Fruit fly (Drosophila melanogaster): Measurements from ENCODE around the gene CG33710.

Gene CG33710

DNA sequence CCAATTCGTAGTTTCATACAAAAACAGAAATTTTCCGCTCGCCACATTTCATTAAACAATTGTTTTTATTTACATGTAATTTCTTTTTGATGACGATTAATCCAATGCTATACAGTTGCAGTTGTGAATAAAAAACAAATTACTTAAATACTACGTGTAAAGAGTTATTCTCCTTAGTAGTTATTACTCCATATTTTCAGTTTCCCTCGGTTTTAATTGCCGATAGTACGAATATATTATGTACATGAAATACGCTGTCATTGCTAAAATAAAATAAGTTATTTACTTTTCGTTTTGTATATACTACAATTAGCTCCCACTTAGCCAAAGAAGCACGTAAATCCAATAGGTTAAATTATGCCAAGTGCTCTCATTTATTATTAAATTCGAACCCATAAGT, 1.0 kb upstream of the CG33710 start, which contains the start of gene CG42655:
Gene CG42655, minus strand, starts transcription at position 101 of the 400 bp plus-strand sequence.
- TF ChIP-seq cnc (optimal IDR thresholded peaks at IDR 0.05) (no peak), CG7045 (GFP tag; optimal IDR thresholded peaks at IDR 0.05) (no peak), Hr96 (GFP tag; optimal IDR thresholded peaks at IDR 0.05) (no peak), tj (GFP tag; optimal IDR thresholded peaks at IDR 0.05) (no peak), CG5204 (GFP tag; optimal IDR thresholded peaks at IDR 0.05) (no peak), ovo (GFP tag; optimal IDR thresholded peaks at IDR 0.05) (no peak)

DNA sequence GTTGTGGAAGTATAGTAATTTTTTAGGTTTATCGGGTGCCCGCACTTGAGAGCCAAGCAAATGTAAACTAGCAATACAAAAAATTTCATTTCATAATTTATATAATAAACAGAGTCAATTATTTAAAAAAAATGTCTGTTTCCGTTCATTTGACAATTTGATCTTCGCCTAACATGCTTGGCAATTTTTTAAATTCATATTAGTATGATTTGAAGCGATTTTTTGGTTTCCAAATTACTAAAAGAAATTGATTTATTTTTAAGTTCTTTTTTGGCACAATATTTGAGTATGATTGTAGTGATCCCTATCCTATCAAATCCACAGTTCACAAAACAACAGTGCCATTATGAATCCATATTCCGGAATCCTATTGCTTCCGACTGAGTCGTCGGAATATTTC, 722 bp downstream of the CG33710 start, which contains the start of gene CG34258:
Gene CG34258, minus strand, starts transcription at position 101 of the 400 bp plus-strand sequence.
- TF ChIP-seq CG11617 (GFP tag; optimal IDR thresholded peaks at IDR 0.05) (no peak), cnc (optimal IDR thresholded peaks at IDR 0.05) (no peak), toe (GFP tag; optimal IDR thresholded peaks at IDR 0.05) (no peak), pad (GFP tag; optimal IDR thresholded peaks at IDR 0.05) (no peak), tj (GFP tag; optimal IDR thresholded peaks at IDR 0.05) (no peak), Mnt (GFP tag; optimal IDR thresholded peaks at IDR 0.05) (no peak), CG7045 (GFP tag; optimal IDR thresholded peaks at IDR 0.05) (no peak)

dm6 chr3L:19951035-19951434, 1.6 kb downstream of the CG33710 start, which contains the start of gene CG32219:
CG32219 (minus strand) TSS chr3L:19951135.
- no peak for TF ChIP-seq cnc (optimal IDR thresholded peaks at IDR 0.05)
- TF ChIP-seq Crg-1 (GFP tag; optimal IDR thresholded peaks at IDR 0.05): no peak
- no peak for TF ChIP-seq toe (GFP tag; optimal IDR thresholded peaks at IDR 0.05)
- TF ChIP-seq CG14711 (tag; optimal IDR thresholded peaks at IDR 0.05): no peak
- no peak for TF ChIP-seq Mnt (GFP tag; optimal IDR thresholded peaks at IDR 0.05)
- TF ChIP-seq CG7045 (GFP tag; optimal IDR thresholded peaks at IDR 0.05): no peak
- no peak for TF ChIP-seq kay (GFP tag; ENCODE audit: borderline replicate concordance)
- TF ChIP-seq CG12768 (GFP tag; optimal IDR thresholded peaks at IDR 0.05): no peak
- TF ChIP-seq CG7101 (tag; optimal IDR thresholded peaks at IDR 0.05): no peak
- no peak for TF ChIP-seq Hr96 (GFP tag; optimal IDR thresholded peaks at IDR 0.05)
- TF ChIP-seq CG5204 (GFP tag; optimal IDR thresholded peaks at IDR 0.05): no peak
- no peak for TF ChIP-seq bab1 (GFP tag; optimal IDR thresholded peaks at IDR 0.05)
- TF ChIP-seq pad (GFP tag; optimal IDR thresholded peaks at IDR 0.05): no peak
- TF ChIP-seq ovo (GFP tag; optimal IDR thresholded peaks at IDR 0.05): no peak
- no peak for TF ChIP-seq tj (GFP tag; optimal IDR thresholded peaks at IDR 0.05)
- no peak for TF ChIP-seq CG1620 (GFP tag; optimal IDR thresholded peaks at IDR 0.05)

- TF ChIP-seq CG7045 (GFP tag; optimal IDR thresholded peaks at IDR 0.05): no peak
- TF ChIP-seq bab1 (GFP tag; optimal IDR thresholded peaks at IDR 0.05): no peak
- TF ChIP-seq Clk (GFP tag; optimal IDR thresholded peaks at IDR 0.05): no peak
- no peak for TF ChIP-seq CG12768 (GFP tag; optimal IDR thresholded peaks at IDR 0.05)
- TF ChIP-seq Crg-1 (GFP tag; optimal IDR thresholded peaks at IDR 0.05): no peak
- TF ChIP-seq toe (GFP tag; optimal IDR thresholded peaks at IDR 0.05): no peak
- no peak for TF ChIP-seq CG11617 (GFP tag; optimal IDR thresholded peaks at IDR 0.05)
- no peak for TF ChIP-seq pad (GFP tag; optimal IDR thresholded peaks at IDR 0.05)
- no peak for TF ChIP-seq tj (GFP tag; optimal IDR thresholded peaks at IDR 0.05)
- TF ChIP-seq cic (GFP tag; optimal IDR thresholded peaks at IDR 0.05): no peak
- TF ChIP-seq CG1620 (GFP tag; optimal IDR thresholded peaks at IDR 0.05): no peak
- no peak for TF ChIP-seq CG7101 (tag; optimal IDR thresholded peaks at IDR 0.05)
- TF ChIP-seq Mnt (GFP tag; optimal IDR thresholded peaks at IDR 0.05): no peak
- TF ChIP-seq CG5204 (GFP tag; optimal IDR thresholded peaks at IDR 0.05): no peak
- no peak for TF ChIP-seq kay (GFP tag; ENCODE audit: borderline replicate concordance)
- TF ChIP-seq cnc (optimal IDR thresholded peaks at IDR 0.05): no peak
- no peak for TF ChIP-seq ovo (GFP tag; optimal IDR thresholded peaks at IDR 0.05)
These were observed 7.1 kb downstream of the CG33710 start for dm6 chr3L:19945469-19945868.

dm6 chr3L:19941162-19941561, 11.4 kb downstream of the CG33710 start:
- TF ChIP-seq kay (GFP tag; ENCODE audit: borderline replicate concordance): peak; percentile 93
- TF ChIP-seq CG11617 (GFP tag; optimal IDR thresholded peaks at IDR 0.05): no peak
- no peak for TF ChIP-seq CG33017 (tag; optimal IDR thresholded peaks at IDR 0.05)
- TF ChIP-seq pad (GFP tag; optimal IDR thresholded peaks at IDR 0.05): no peak
- TF ChIP-seq CG7045 (GFP tag; optimal IDR thresholded peaks at IDR 0.05): no peak
- no peak for TF ChIP-seq cic (GFP tag; optimal IDR thresholded peaks at IDR 0.05)
- TF ChIP-seq cnc (optimal IDR thresholded peaks at IDR 0.05): no peak

DNA sequence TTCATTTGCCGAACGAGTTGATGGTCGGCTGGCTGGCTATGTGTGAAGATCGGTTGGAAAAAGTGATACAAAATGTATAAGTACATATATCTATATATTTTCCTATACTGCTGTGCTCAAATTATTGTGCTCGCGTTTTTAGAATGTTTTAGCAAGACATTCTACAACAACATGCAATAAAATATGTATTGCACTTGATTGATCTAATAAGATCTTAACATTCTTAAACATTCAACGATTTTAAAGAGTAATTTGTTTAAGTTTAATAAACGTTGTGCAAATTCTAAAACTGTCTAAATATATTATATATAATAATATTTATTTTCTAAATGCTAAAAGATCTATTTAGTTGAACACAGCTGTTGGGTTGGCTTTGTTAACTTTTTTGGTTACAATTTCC, 12.2 kb downstream of the CG33710 start:
- peak; percentile 41 for TF ChIP-seq CG14711 (tag; optimal IDR thresholded peaks at IDR 0.05)
- TF ChIP-seq CG33017 (tag; optimal IDR thresholded peaks at IDR 0.05): peak; percentile 26
- TF ChIP-seq kay (GFP tag; ENCODE audit: borderline replicate concordance): no peak

- peak; percentile 36 for TF ChIP-seq CG33017 (tag; optimal IDR thresholded peaks at IDR 0.05)
- TF ChIP-seq cic (GFP tag; optimal IDR thresholded peaks at IDR 0.05): peak; percentile 64
- no peak for TF ChIP-seq CG5204 (GFP tag; optimal IDR thresholded peaks at IDR 0.05)
- peak; percentile 34 for TF ChIP-seq tj (GFP tag; optimal IDR thresholded peaks at IDR 0.05)
- TF ChIP-seq Mnt (GFP tag; optimal IDR thresholded peaks at IDR 0.05): peak; percentile 68
- TF ChIP-seq CG1620 (GFP tag; optimal IDR thresholded peaks at IDR 0.05): no peak
- TF ChIP-seq CG7045 (GFP tag; optimal IDR thresholded peaks at IDR 0.05): peak; percentile 52
- TF ChIP-seq pad (GFP tag; optimal IDR thresholded peaks at IDR 0.05): no peak
- TF ChIP-seq ovo (GFP tag; optimal IDR thresholded peaks at IDR 0.05): no peak
- peak; percentile 40 for TF ChIP-seq CG11617 (GFP tag; optimal IDR thresholded peaks at IDR 0.05)
- TF ChIP-seq Hr96 (GFP tag; optimal IDR thresholded peaks at IDR 0.05): peak; percentile 18
- TF ChIP-seq CG7101 (tag; optimal IDR thresholded peaks at IDR 0.05): no peak
- TF ChIP-seq kay (GFP tag; ENCODE audit: borderline replicate concordance): peak; percentile 29
- TF ChIP-seq Clk (GFP tag; optimal IDR thresholded peaks at IDR 0.05): no peak
- TF ChIP-seq CG12768 (GFP tag; optimal IDR thresholded peaks at IDR 0.05): peak; percentile 56
- peak; percentile 19 for TF ChIP-seq toe (GFP tag; optimal IDR thresholded peaks at IDR 0.05)
- peak; percentile 24 for TF ChIP-seq bab1 (GFP tag; optimal IDR thresholded peaks at IDR 0.05)
- TF ChIP-seq CG14711 (tag; optimal IDR thresholded peaks at IDR 0.05): peak; percentile 14
- no peak for TF ChIP-seq cnc (optimal IDR thresholded peaks at IDR 0.05)
These were observed 13.6 kb downstream of the CG33710 start, which contains the start of gene Ac76E for dm6 chr3L:19939024-19939423. Ac76E (plus strand) TSS chr3L:19939287.
